Worm (Caenorhabditis elegans) whole organism, L4 larva: Measurements from ENCODE around the gene ZK105.13.

Experiments
- F44E2.7 ChIP-seq: fragments of 200-800 bp; sonication (Bioruptor generic); IDR thresholded peaks from 2 replicates; pipeline ENCODE4 v2.1.2; 2022; ENCODE audit warnings: missing genetic modification characterization, missing compliant biosample characterization
- R02D3.7 ChIP-seq: fragments of 150-350 bp; sonication (generic microtip); optimal IDR thresholded peaks from 3 replicates; lab custom pipeline; 2014; ENCODE audit warnings: missing biosample characterization, missing genetic modification characterization
- T20F7.1 ChIP-seq: fragments of 200-800 bp; sonication (Bioruptor generic); optimal IDR thresholded peaks from 2 replicates; lab custom pipeline; 2018; ENCODE audit warnings: mild to moderate bottlenecking, missing genetic modification characterization, missing compliant biosample characterization
- ceh-28 ChIP-seq: fragments of 150-350 bp; optimal IDR thresholded peaks from 2 replicates; lab custom pipeline; 2014; ENCODE audit warnings: missing biosample characterization, missing genetic modification reagents, missing genetic modification characterization
- ceh-44 ChIP-seq: fragments of 200-800 bp; sonication (Bioruptor generic); IDR thresholded peaks from 2 replicates; pipeline ENCODE4 v1.3.6; 2022; ENCODE audit warnings: missing genetic modification reagents, missing genetic modification characterization, missing compliant biosample characterization
- ceh-82 ChIP-seq: sonication (generic microtip); optimal IDR thresholded peaks from 2 replicates; lab custom pipeline; 2017; ENCODE audit warnings: missing biosample characterization, missing genetic modification characterization
- egl-43 ChIP-seq: fragments of 200-800 bp; sonication (Bioruptor generic); IDR thresholded peaks from 2 replicates; pipeline ENCODE4 v1.3.6; 2022; ENCODE audit warnings: missing genetic modification reagents, missing genetic modification characterization, missing compliant biosample characterization
- fos-1 ChIP-seq: fragments of 150-350 bp; optimal IDR thresholded peaks from 2 replicates; lab custom pipeline; 2014; ENCODE audit warnings: missing biosample characterization, missing genetic modification characterization
- jun-1 ChIP-seq: fragments of 150-350 bp; optimal IDR thresholded peaks from 2 replicates; lab custom pipeline; 2014; ENCODE audit warnings: missing biosample characterization, missing genetic modification reagents, missing genetic modification characterization
- lin-13 ChIP-seq: fragments of 150-350 bp; optimal IDR thresholded peaks from 2 replicates; lab custom pipeline; 2014; ENCODE audit warnings: missing biosample characterization, missing genetic modification reagents, missing genetic modification characterization
- lin-15B ChIP-seq: fragments of 150-350 bp; sonication (generic microtip); optimal IDR thresholded peaks from 3 replicates; lab custom pipeline; 2014; ENCODE audit warnings: missing biosample characterization, missing genetic modification characterization
- lin-29 ChIP-seq: fragments of 200-800 bp; sonication (Bioruptor generic); IDR thresholded peaks from 2 replicates; pipeline ENCODE4 v1.3.6; 2022; ENCODE audit warnings: missing genetic modification reagents, missing genetic modification characterization, missing compliant biosample characterization
- madf-5 ChIP-seq, 2 experiments: fragments of 200-800 bp; sonication (Bioruptor generic); IDR thresholded peaks; 2 replicates each; pipeline ENCODE4 v1.3.6; 2022; ENCODE audit warnings: missing compliant biosample characterization in 2 of 2, missing genetic modification characterization in 2 of 2
- mxl-3 ChIP-seq: fragments of 200-800 bp; sonication (Bioruptor generic); optimal IDR thresholded peaks from 2 replicates; lab custom pipeline; 2018; ENCODE audit warnings: mild to moderate bottlenecking, missing genetic modification characterization, missing compliant biosample characterization
- pqm-1 ChIP-seq: sonication (generic microtip); optimal IDR thresholded peaks from 2 replicates; lab custom pipeline; 2017; ENCODE audit warnings: missing biosample characterization, missing genetic modification characterization
- sdz-12 ChIP-seq: fragments of 200-800 bp; sonication (Bioruptor generic); optimal IDR thresholded peaks from 2 replicates; lab custom pipeline; 2018; ENCODE audit warnings: mild to moderate bottlenecking, missing genetic modification characterization, missing compliant biosample characterization
- tra-1 ChIP-seq: fragments of 200-800 bp; sonication (Bioruptor generic); IDR thresholded peaks from 2 replicates; pipeline ENCODE4 v1.3.6; 2022; ENCODE audit warnings: missing genetic modification reagents, missing genetic modification characterization, missing compliant biosample characterization
- unc-130 ChIP-seq: sonication (generic microtip); optimal IDR thresholded peaks from 2 replicates; lab custom pipeline; 2016; ENCODE audit warnings: missing genetic modification reagents, missing genetic modification characterization, missing compliant biosample characterization
- zfp-3 ChIP-seq: fragments of 200-800 bp; sonication (Bioruptor generic); conservative IDR thresholded peaks from 2 replicates; pipeline ENCODE4 v1.3.6; 2022; ENCODE audit warnings: missing genetic modification reagents, missing genetic modification characterization, missing compliant biosample characterization
- ztf-11 ChIP-seq: fragments of 150-350 bp; optimal IDR thresholded peaks from 2 replicates; lab custom pipeline; 2014; ENCODE audit warnings: missing biosample characterization, missing genetic modification characterization

The ZK105.13 gene

ce11 chrV:7681388-7681787, 31.6 kb downstream of the ZK105.13 start, which contains the start of gene cyp-33A1 (continued):
- TF ChIP-seq mxl-3 = peak; percentile 15
- TF ChIP-seq sdz-12 (GFP tag; lab: Kevin White, UChicago) = no peak

- no peak for TF ChIP-seq ztf-11 (tag; lab: Kevin White, UChicago)
- no peak for TF ChIP-seq unc-130
- TF ChIP-seq jun-1 = no peak
- no peak for TF ChIP-seq ceh-82 (tag; lab: Kevin White, UChicago)
- TF ChIP-seq lin-15B (tag; lab: Kevin White, UChicago) = no peak
- TF ChIP-seq ceh-44 (GFP tag; lab: Robert Waterston, UW) = no peak
- no peak for TF ChIP-seq egl-43 (GFP tag; lab: Robert Waterston, UW)
- no peak for TF ChIP-seq fos-1 (tag; lab: Kevin White, UChicago)
Observed at ce11 chrV:7675904-7676303, 37.1 kb downstream of the ZK105.13 start, which contains the start of gene C12D5.3. C12D5.3 (plus strand) TSS chrV:7676204.

- no peak for TF ChIP-seq lin-13
- TF ChIP-seq, all 104 proteins: peak for 0
Observed at ce11 chrV:7672258-7672657, 40.7 kb downstream of the ZK105.13 start, which contains the start of gene C12D5.4. C12D5.4 (plus strand) TSS chrV:7672558.

ce11 chrV:7667940-7668339, 45.0 kb downstream of the ZK105.13 start, which contains the start of gene C12D5.5:
C12D5.5 (plus strand) TSS chrV:7668240.
- TF ChIP-seq lin-29 = no peak
- no peak for TF ChIP-seq zfp-3 (GFP tag; lab: Robert Waterston, UW)
- TF ChIP-seq tra-1 = no peak
- no peak for TF ChIP-seq T20F7.1 (GFP tag; lab: Kevin White, UChicago)
- TF ChIP-seq mxl-3 = no peak
- no peak for TF ChIP-seq ceh-28
- no peak for TF ChIP-seq ztf-11 (tag; lab: Kevin White, UChicago)
- no peak for TF ChIP-seq pqm-1
- TF ChIP-seq R02D3.7 (tag; lab: Kevin White, UChicago) = no peak
- TF ChIP-seq F44E2.7 (GFP tag; lab: Robert Waterston, UW) = no peak
- no peak for TF ChIP-seq madf-5 (GFP tag; IDR thresholded peaks at IDR 0.05; lab: Robert Waterston, UW)
- TF ChIP-seq, all 104 proteins: peak for 0
